Fruit fly (Drosophila melanogaster) whole organism, pupa: ENCODE measurements around the gene CG14204.

ENCODE experiments used
- CG10348 ChIP-seq: fragments of 200-800 bp; sonication (Bioruptor generic); IDR thresholded peaks from 2 replicates; pipeline ENCODE4 v1.3.6; 2022; ENCODE audit warnings: missing biosample characterization, missing genetic modification characterization
- CG12605 ChIP-seq: fragments of 200-800 bp; sonication (Bioruptor generic); IDR thresholded peaks from 2 replicates; pipeline ENCODE4 v1.3.6; 2022; ENCODE audit warnings: missing biosample characterization, missing genetic modification characterization
- CG13204 ChIP-seq: fragments of 200-800 bp; sonication (Bioruptor generic); optimal IDR thresholded peaks from 2 replicates; lab custom pipeline; 2018; ENCODE audit warnings: missing biosample characterization, mild to moderate bottlenecking, missing genetic modification characterization, moderate library complexity
- CG14655 ChIP-seq: fragments of 200-800 bp; sonication (Bioruptor generic); optimal IDR thresholded peaks from 3 replicates; lab custom pipeline; 2017; ENCODE audit warnings: mild to moderate bottlenecking, missing biosample characterization, missing genetic modification reagents, missing genetic modification characterization
- CG15710 ChIP-seq: fragments of 200-800 bp; sonication (Bioruptor generic); optimal IDR thresholded peaks from 2 replicates; lab custom pipeline; 2018; ENCODE audit warnings: missing biosample characterization, mild to moderate bottlenecking, missing genetic modification characterization, moderate library complexity
- CG17806 ChIP-seq: fragments of 200-800 bp; sonication (Bioruptor generic); optimal IDR thresholded peaks from 2 replicates; lab custom pipeline; 2018; ENCODE audit warnings: missing biosample characterization, mild to moderate bottlenecking, missing genetic modification characterization, moderate library complexity
- CG32121 ChIP-seq: fragments of 200-800 bp; sonication (Bioruptor generic); IDR thresholded peaks from 2 replicates; pipeline ENCODE4 v1.3.6; 2022; ENCODE audit warnings: missing biosample characterization, missing genetic modification characterization
- CG34367 ChIP-seq: fragments of 200-800 bp; sonication (Bioruptor generic); optimal IDR thresholded peaks from 2 replicates; lab custom pipeline; 2018; ENCODE audit warnings: missing biosample characterization, mild to moderate bottlenecking, missing genetic modification characterization
- CG4496 ChIP-seq: fragments of 200-800 bp; sonication (Bioruptor generic); IDR thresholded peaks from 3 replicates; pipeline ENCODE4 v1.3.6; 2022; ENCODE audit warnings: missing biosample characterization, missing genetic modification characterization
- CG8159 ChIP-seq: fragments of 200-800 bp; sonication (Bioruptor generic); optimal IDR thresholded peaks from 3 replicates; lab custom pipeline; 2018; ENCODE audit warnings: missing biosample characterization, mild to moderate bottlenecking, missing genetic modification characterization, moderate library complexity
- CG8301 ChIP-seq: fragments of 200-800 bp; sonication (Bioruptor generic); optimal IDR thresholded peaks from 2 replicates; lab custom pipeline; 2018; ENCODE audit warnings: missing biosample characterization, mild to moderate bottlenecking, missing genetic modification characterization
- CG9948 ChIP-seq: fragments of 200-800 bp; sonication (Bioruptor generic); optimal IDR thresholded peaks from 2 replicates; lab custom pipeline; 2018; ENCODE audit warnings: missing biosample characterization, mild to moderate bottlenecking, missing genetic modification characterization, moderate library complexity
- D1 ChIP-seq: fragments of 200-800 bp; sonication (Bioruptor generic); optimal IDR thresholded peaks from 2 replicates; lab custom pipeline; 2018; ENCODE audit warnings: missing biosample characterization, mild to moderate bottlenecking, missing genetic modification characterization, moderate library complexity
- EcR ChIP-seq: fragments of 200-800 bp; sonication (Bioruptor generic); optimal IDR thresholded peaks from 3 replicates; lab custom pipeline; 2019; ENCODE audit warnings: missing biosample characterization, missing genetic modification characterization, mild to moderate bottlenecking, moderate library complexity, missing genetic modification reagents
- Ets98B ChIP-seq: fragments of 200-800 bp; sonication (Bioruptor generic); IDR thresholded peaks from 2 replicates; pipeline ENCODE4 v1.3.6; 2022; ENCODE audit warnings: missing biosample characterization, missing genetic modification characterization
- Pif1A ChIP-seq: fragments of 200-800 bp; sonication (Bioruptor generic); optimal IDR thresholded peaks from 3 replicates; lab custom pipeline; 2016; ENCODE audit warnings: missing biosample characterization, missing genetic modification characterization
- Pif1B ChIP-seq: fragments of 200-800 bp; sonication (Bioruptor generic); optimal IDR thresholded peaks from 3 replicates; lab custom pipeline; 2016; ENCODE audit warnings: missing biosample characterization, missing genetic modification characterization
- Snoo ChIP-seq: fragments of 200-800 bp; sonication (Bioruptor generic); optimal IDR thresholded peaks from 3 replicates; lab custom pipeline; 2017; ENCODE audit warnings: missing biosample characterization, mild to moderate bottlenecking, missing genetic modification characterization, inconsistent platforms
- fd96Ca ChIP-seq: fragments of 200-800 bp; sonication (Bioruptor generic); IDR thresholded peaks from 3 replicates; pipeline ENCODE4 v1.3.6; 2022; ENCODE audit warnings: missing biosample characterization, missing genetic modification characterization
- gl ChIP-seq: fragments of 200-800 bp; sonication (Bioruptor generic); optimal IDR thresholded peaks from 2 replicates; lab custom pipeline; 2018; ENCODE audit warnings: missing biosample characterization, mild to moderate bottlenecking, missing genetic modification characterization
- rn ChIP-seq: fragments of 200-800 bp; sonication (Bioruptor generic); IDR thresholded peaks from 2 replicates; pipeline ENCODE4 v1.3.6; 2022; ENCODE audit warnings: missing biosample characterization, missing genetic modification characterization

The CG14204 gene

dm6 chrX:19583317-19583716 is at the start of gene CG14204:
Gene CG14204 (plus strand): TSS chrX:19583617.
- TF ChIP-seq CG10348 (GFP tag; lab: Robert Waterston, UW) (no peak), CG4496 (GFP tag; lab: Robert Waterston, UW) (no peak), Pif1B (no peak), Ets98B (no peak), CG9948 (no peak), fd96Ca (GFP tag; lab: Robert Waterston, UW) (no peak), CG8159 (tag; lab: Kevin White, UChicago) (no peak), gl (tag; lab: Kevin White, UChicago) (no peak), CG14655 (GFP tag; lab: Kevin White, UChicago) (no peak)

dm6 chrX:19535394-19535793 is 48.0 kb upstream of the CG14204 start:
- TF ChIP-seq CG14655 (GFP tag; lab: Kevin White, UChicago) = no peak
- no peak for TF ChIP-seq D1
- no peak for TF ChIP-seq CG9948
- TF ChIP-seq CG13204 = no peak
- no peak for TF ChIP-seq Pif1A (GFP tag; lab: Kevin White, UChicago)
- no peak for TF ChIP-seq CG15710
- no peak for TF ChIP-seq Ets98B
- TF ChIP-seq Snoo = no peak
- TF ChIP-seq CG10348 (GFP tag; lab: Robert Waterston, UW) = no peak
- TF ChIP-seq gl (tag; lab: Kevin White, UChicago) = no peak
- TF ChIP-seq fd96Ca (GFP tag; lab: Robert Waterston, UW) = no peak
- TF ChIP-seq rn (GFP tag; lab: Robert Waterston, UW) = no peak
- TF ChIP-seq CG12605 (GFP tag; lab: Robert Waterston, UW) = no peak

dm6 chrX:19545865-19546657 is 37.4 kb upstream of the CG14204 start:
- TF ChIP-seq fd96Ca (GFP tag; lab: Robert Waterston, UW) = no peak
- no peak for TF ChIP-seq CG12605 (GFP tag; lab: Robert Waterston, UW)
- no peak for TF ChIP-seq CG34367
- no peak for TF ChIP-seq CG32121
- no peak for TF ChIP-seq CG9948
- TF ChIP-seq Pif1B = no peak
- TF ChIP-seq rn (GFP tag; lab: Robert Waterston, UW) = no peak
- no peak for TF ChIP-seq CG17806

- TF ChIP-seq Pif1A (GFP tag; lab: Kevin White, UChicago) = no peak
- TF ChIP-seq CG12605 (GFP tag; lab: Robert Waterston, UW) = no peak
- no peak for TF ChIP-seq CG9948
- TF ChIP-seq CG17806 = no peak
- no peak for TF ChIP-seq rn (GFP tag; lab: Robert Waterston, UW)
- TF ChIP-seq CG32121 = no peak
- no peak for TF ChIP-seq D1
- TF ChIP-seq CG4496 (GFP tag; lab: Robert Waterston, UW) = no peak
- no peak for TF ChIP-seq gl (tag; lab: Kevin White, UChicago)
- no peak for TF ChIP-seq Snoo
- TF ChIP-seq EcR = no peak
- no peak for TF ChIP-seq Pif1B
Observed at dm6 chrX:19546658-19547038, 36.8 kb upstream of the CG14204 start.

- TF ChIP-seq CG13204 = no peak
Observed at dm6 chrX:19547382-19547781, 36.0 kb upstream of the CG14204 start, which contains the start of gene CG32532. Gene CG32532 (minus strand): TSS chrX:19547482.

- TF ChIP-seq Pif1B (no peak), Pif1A (GFP tag; lab: Kevin White, UChicago) (no peak), gl (tag; lab: Kevin White, UChicago) (no peak), CG9948 (no peak), CG13204 (no peak), CG17806 (no peak), CG32121 (no peak), fd96Ca (GFP tag; lab: Robert Waterston, UW) (no peak), CG8301 (tag; lab: Kevin White, UChicago) (no peak)
Observed at dm6 chrX:19548438-19548837, 35.0 kb upstream of the CG14204 start.

- no peak for TF ChIP-seq CG32121
- no peak for TF ChIP-seq Ets98B
- TF ChIP-seq CG13204 = no peak
- no peak for TF ChIP-seq CG12605 (GFP tag; lab: Robert Waterston, UW)
- TF ChIP-seq D1 = no peak
- no peak for TF ChIP-seq CG14655 (GFP tag; lab: Kevin White, UChicago)
- no peak for TF ChIP-seq CG10348 (GFP tag; lab: Robert Waterston, UW)
- no peak for TF ChIP-seq EcR
Observed at dm6 chrX:19549570-19549969, 33.8 kb upstream of the CG14204 start.
